Worm (Caenorhabditis elegans) whole organism, L3 larva: ENCODE results near the gene unc-45.

Source experiments
- ceh-82 ChIP-seq: fragments of 150-350 bp; optimal IDR thresholded peaks from 2 replicates; lab custom pipeline; 2014; ENCODE audit warnings: missing biosample characterization, missing genetic modification characterization
- egl-27 ChIP-seq: sonication (generic microtip); optimal IDR thresholded peaks from 4 replicates; lab custom pipeline; 2017; ENCODE audit warnings: missing biosample characterization, missing genetic modification reagents, missing genetic modification characterization
- elt-1 ChIP-seq: fragments of 150-350 bp; optimal IDR thresholded peaks from 2 replicates; lab custom pipeline; 2014; ENCODE audit warnings: missing biosample characterization, missing genetic modification characterization
- lin-39 ChIP-seq: fragments of 150-350 bp; optimal IDR thresholded peaks from 2 replicates; lab custom pipeline; 2018; ENCODE audit warnings: missing biosample characterization, missing genetic modification reagents, missing genetic modification characterization
- nhr-11 ChIP-seq: fragments of 150-350 bp; optimal IDR thresholded peaks from 2 replicates; lab custom pipeline; 2014; ENCODE audit warnings: missing biosample characterization, missing genetic modification characterization
- nhr-237 ChIP-seq: fragments of 150-350 bp; optimal IDR thresholded peaks from 2 replicates; lab custom pipeline; 2014; ENCODE audit warnings: missing biosample characterization, missing genetic modification characterization
- pha-4 ChIP-seq: fragments of 150-350 bp; optimal IDR thresholded peaks from 2 replicates; lab custom pipeline; 2014; ENCODE audit warnings: missing biosample characterization, missing genetic modification reagents, missing genetic modification characterization
- pqm-1 ChIP-seq: fragments of 150-350 bp; optimal IDR thresholded peaks from 2 replicates; lab custom pipeline; 2017; ENCODE audit warnings: missing biosample characterization, missing genetic modification characterization, inconsistent platforms
- zag-1 ChIP-seq: fragments of 150-350 bp; optimal IDR thresholded peaks from 2 replicates; lab custom pipeline; 2014; ENCODE audit warnings: missing biosample characterization, missing genetic modification characterization

- no peak for TF ChIP-seq pqm-1
- TF ChIP-seq zag-1 (tag; lab: Kevin White, UChicago) = no peak
- TF ChIP-seq pha-4 = no peak
- no peak for TF ChIP-seq nhr-11 (tag; lab: Kevin White, UChicago)
- no peak for TF ChIP-seq lin-39
- no peak for TF ChIP-seq ceh-82
- no peak for TF ChIP-seq nhr-237 (tag; lab: Kevin White, UChicago)
- no peak for TF ChIP-seq egl-27 (tag; lab: Kevin White, UChicago)
- TF ChIP-seq elt-1 (tag; lab: Kevin White, UChicago) = peak; percentile 85
These were observed 56.4 kb downstream of the unc-45 start for ce11 chrIII:547709-548108.
